Worm (Caenorhabditis elegans) whole organism, L2 larva: ENCODE data around the gene ric-7.
A peak's percentile ranks its signal among the peaks of the same experiment; 100 is the strongest.

Experiments used
- C34F6.9 ChIP-seq: fragments of 150-350 bp; optimal IDR thresholded peaks from 2 replicates; lab custom pipeline; 2014; ENCODE audit warnings: missing biosample characterization, missing genetic modification characterization
- F13H6.1 ChIP-seq: sonication (generic microtip); optimal IDR thresholded peaks from 2 replicates; lab custom pipeline; 2016; ENCODE audit warnings: missing genetic modification characterization, missing compliant biosample characterization
- R02D3.7 ChIP-seq: fragments of 150-350 bp; optimal IDR thresholded peaks from 2 replicates; lab custom pipeline; 2014; ENCODE audit warnings: missing biosample characterization, missing genetic modification characterization
- Y55F3AM.14 ChIP-seq: fragments of 200-800 bp; sonication (Bioruptor generic); optimal IDR thresholded peaks from 2 replicates; lab custom pipeline; 2018; ENCODE audit warnings: mild to moderate bottlenecking, missing genetic modification characterization, missing compliant biosample characterization
- ZK546.5 ChIP-seq: sonication (generic microtip); optimal IDR thresholded peaks from 2 replicates; lab custom pipeline; 2017; ENCODE audit warnings: missing biosample characterization, missing genetic modification characterization
- alr-1 ChIP-seq: fragments of 150-350 bp; optimal IDR thresholded peaks from 2 replicates; lab custom pipeline; 2014; ENCODE audit warnings: missing biosample characterization, missing genetic modification characterization
- aly-2 ChIP-seq: fragments of 150-350 bp; optimal IDR thresholded peaks from 2 replicates; lab custom pipeline; 2014; ENCODE audit warnings: missing biosample characterization, missing genetic modification characterization
- ama-1 ChIP-seq: fragments of 150-350 bp; optimal IDR thresholded peaks from 2 replicates; lab custom pipeline; 2018; ENCODE audit warnings: inconsistent platforms
- blmp-1 ChIP-seq: sonication (generic microtip); optimal IDR thresholded peaks from 2 replicates; lab custom pipeline; 2017; ENCODE audit warnings: missing genetic modification characterization, mild to moderate bottlenecking, missing compliant biosample characterization, antibody characterized with exemption, moderate library complexity; ENCODE audit not compliant: insufficient read depth
- ceh-16 ChIP-seq: fragments of 150-350 bp; optimal IDR thresholded peaks from 2 replicates; lab custom pipeline; 2014; ENCODE audit warnings: missing biosample characterization, missing genetic modification characterization
- crh-2 ChIP-seq: sonication (generic microtip); optimal IDR thresholded peaks from 2 replicates; lab custom pipeline; 2017; ENCODE audit warnings: missing biosample characterization, missing genetic modification characterization
- dmd-4 ChIP-seq: sonication (generic microtip); optimal IDR thresholded peaks from 2 replicates; lab custom pipeline; 2017; ENCODE audit warnings: missing biosample characterization, missing genetic modification characterization
- egl-27 ChIP-seq: sonication (generic microtip); optimal IDR thresholded peaks from 3 replicates; lab custom pipeline; 2017; ENCODE audit warnings: missing biosample characterization, missing genetic modification reagents, missing genetic modification characterization
- elt-1 ChIP-seq: fragments of 150-350 bp; optimal IDR thresholded peaks from 2 replicates; lab custom pipeline; 2014; ENCODE audit warnings: missing biosample characterization, missing genetic modification characterization
- elt-3 ChIP-seq: sonication (generic microtip); optimal IDR thresholded peaks from 2 replicates; lab custom pipeline; 2017; ENCODE audit warnings: missing biosample characterization, missing genetic modification characterization
- fos-1 ChIP-seq: fragments of 150-350 bp; optimal IDR thresholded peaks from 2 replicates; lab custom pipeline; 2014; ENCODE audit warnings: missing biosample characterization, missing genetic modification characterization
- gmeb-1 ChIP-seq: fragments of 150-350 bp; optimal IDR thresholded peaks from 2 replicates; lab custom pipeline; 2014; ENCODE audit warnings: missing biosample characterization, missing genetic modification characterization
- lin-11 ChIP-seq: fragments of 150-350 bp; sonication (generic microtip); optimal IDR thresholded peaks from 2 replicates; lab custom pipeline; 2014; ENCODE audit warnings: missing biosample characterization, missing genetic modification characterization, inconsistent platforms, mixed read lengths
- lin-13 ChIP-seq: fragments of 150-350 bp; optimal IDR thresholded peaks from 2 replicates; lab custom pipeline; 2014; ENCODE audit warnings: missing biosample characterization, missing genetic modification reagents, missing genetic modification characterization
- lin-39 ChIP-seq: fragments of 150-350 bp; optimal IDR thresholded peaks from 2 replicates; lab custom pipeline; 2014; ENCODE audit warnings: missing biosample characterization, missing genetic modification reagents, missing genetic modification characterization
- lsy-2 ChIP-seq, 2 experiments: fragments of 150-350 bp in 1 of 2; sonication (generic microtip) in 1 of 2; optimal IDR thresholded peaks; 2 replicates each; lab custom pipeline; 2014 to 2017; ENCODE audit warnings: missing biosample characterization in 2 of 2, missing genetic modification characterization in 2 of 2
- mab-5 ChIP-seq: fragments of 150-350 bp; optimal IDR thresholded peaks from 2 replicates; lab custom pipeline; 2014; ENCODE audit warnings: missing biosample characterization, missing genetic modification characterization
- mbf-1 ChIP-seq: sonication (generic microtip); optimal IDR thresholded peaks from 2 replicates; lab custom pipeline; 2017; ENCODE audit warnings: missing biosample characterization, missing genetic modification characterization
- mdl-1 ChIP-seq, 2 experiments: fragments of 150-350 bp in 1 of 2; sonication (generic microtip) in 1 of 2; optimal IDR thresholded peaks; 2 replicates each; lab custom pipeline; 2017; ENCODE audit warnings: missing biosample characterization in 2 of 2, missing genetic modification characterization in 2 of 2
- nhr-10 ChIP-seq: sonication (generic microtip); optimal IDR thresholded peaks from 2 replicates; lab custom pipeline; 2017; ENCODE audit warnings: missing biosample characterization, missing genetic modification characterization
- nhr-11 ChIP-seq: fragments of 150-350 bp; optimal IDR thresholded peaks from 2 replicates; lab custom pipeline; 2014; ENCODE audit warnings: missing biosample characterization, missing genetic modification characterization
- nhr-129 ChIP-seq: fragments of 150-350 bp; optimal IDR thresholded peaks from 2 replicates; lab custom pipeline; 2014; ENCODE audit warnings: missing biosample characterization, missing genetic modification characterization
- nhr-21 ChIP-seq: fragments of 150-350 bp; optimal IDR thresholded peaks from 2 replicates; lab custom pipeline; 2014; ENCODE audit warnings: missing biosample characterization, missing genetic modification characterization
- nhr-237 ChIP-seq: fragments of 150-350 bp; optimal IDR thresholded peaks from 2 replicates; lab custom pipeline; 2014; ENCODE audit warnings: missing biosample characterization, missing genetic modification characterization
- nhr-25 ChIP-seq: fragments of 150-350 bp; sonication (generic microtip); optimal IDR thresholded peaks from 3 replicates; lab custom pipeline; 2014; ENCODE audit warnings: missing biosample characterization, missing genetic modification characterization
- nhr-77 ChIP-seq: fragments of 150-350 bp; optimal IDR thresholded peaks from 2 replicates; lab custom pipeline; 2014; ENCODE audit warnings: missing biosample characterization, missing genetic modification characterization
- peb-1 ChIP-seq: fragments of 150-350 bp; optimal IDR thresholded peaks from 2 replicates; lab custom pipeline; 2014; ENCODE audit warnings: missing biosample characterization, missing genetic modification characterization
- skn-1 ChIP-seq: sonication (generic microtip); optimal IDR thresholded peaks from 2 replicates; lab custom pipeline; 2017; ENCODE audit warnings: missing biosample characterization, missing genetic modification characterization
- sma-3 ChIP-seq: sonication (generic microtip); optimal IDR thresholded peaks from 2 replicates; lab custom pipeline; 2016; ENCODE audit warnings: missing genetic modification reagents, missing genetic modification characterization, missing compliant biosample characterization
- sma-9 ChIP-seq, 2 experiments: fragments of 150-350 bp in 1 of 2; sonication (generic microtip) in 1 of 2; optimal IDR thresholded peaks; 2 replicates each; lab custom pipeline; 2014 to 2016; ENCODE audit warnings: missing genetic modification characterization in 2 of 2, mild to moderate bottlenecking in 1 of 2, missing biosample characterization in 1 of 2, missing compliant biosample characterization in 1 of 2, missing genetic modification reagents in 1 of 2, moderate library complexity in 1 of 2
- unc-55 ChIP-seq: fragments of 150-350 bp; sonication (generic microtip); optimal IDR thresholded peaks from 3 replicates; lab custom pipeline; 2014; ENCODE audit warnings: missing biosample characterization, missing genetic modification reagents, missing genetic modification characterization
- unc-62 ChIP-seq: fragments of 150-350 bp; optimal IDR thresholded peaks from 2 replicates; lab custom pipeline; 2014; ENCODE audit warnings: missing biosample characterization, missing genetic modification reagents, missing genetic modification characterization
- zag-1 ChIP-seq: fragments of 150-350 bp; optimal IDR thresholded peaks from 2 replicates; lab custom pipeline; 2014; ENCODE audit warnings: missing biosample characterization, missing genetic modification characterization
- ztf-1 ChIP-seq: fragments of 200-800 bp; sonication (Bioruptor generic); conservative IDR thresholded peaks from 2 replicates; pipeline ENCODE4 v1.3.6; 2022; ENCODE audit warnings: missing genetic modification characterization, missing compliant biosample characterization
- ztf-11 ChIP-seq: sonication (generic microtip); optimal IDR thresholded peaks from 2 replicates; lab custom pipeline; 2017; ENCODE audit warnings: missing biosample characterization, missing genetic modification characterization
- ztf-4 ChIP-seq: fragments of 150-350 bp; optimal IDR thresholded peaks from 2 replicates; lab custom pipeline; 2014; ENCODE audit warnings: missing biosample characterization, missing genetic modification characterization

ric-7 gene

DNA sequence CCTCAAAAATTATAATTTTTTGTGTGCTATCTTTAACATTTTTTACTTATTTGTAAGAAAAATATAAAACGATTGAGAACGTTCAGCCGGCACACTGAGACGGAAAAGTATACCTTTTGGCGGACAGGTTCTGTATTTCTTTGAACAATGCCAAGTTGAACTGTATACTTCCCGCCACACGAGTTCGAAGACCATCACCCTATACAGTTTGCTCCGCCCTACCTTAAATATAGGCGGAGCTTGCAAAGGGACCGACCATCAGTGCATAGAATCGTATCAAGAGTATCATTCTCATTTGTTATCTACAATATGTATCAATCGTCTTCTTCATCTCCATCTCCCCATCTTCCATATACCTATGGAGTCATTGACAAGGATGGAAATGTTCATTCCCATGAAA lies 20.9 kb downstream of the ric-7 start, which contains the start of gene end-1:
Gene end-1, plus strand, starts transcription at position 301 of the 400 bp plus-strand sequence.
- TF ChIP-seq elt-3 (tag; lab: Kevin White, UChicago) (no peak), lin-13 (no peak), nhr-11 (tag; lab: Kevin White, UChicago) (no peak), nhr-129 (tag; lab: Kevin White, UChicago) (no peak), alr-1 (no peak), lsy-2 (tag; optimal IDR thresholded peaks at IDR 0.05; lab: Kevin White, UChicago) (no peak), elt-1 (tag; lab: Kevin White, UChicago) (no peak)

DNA sequence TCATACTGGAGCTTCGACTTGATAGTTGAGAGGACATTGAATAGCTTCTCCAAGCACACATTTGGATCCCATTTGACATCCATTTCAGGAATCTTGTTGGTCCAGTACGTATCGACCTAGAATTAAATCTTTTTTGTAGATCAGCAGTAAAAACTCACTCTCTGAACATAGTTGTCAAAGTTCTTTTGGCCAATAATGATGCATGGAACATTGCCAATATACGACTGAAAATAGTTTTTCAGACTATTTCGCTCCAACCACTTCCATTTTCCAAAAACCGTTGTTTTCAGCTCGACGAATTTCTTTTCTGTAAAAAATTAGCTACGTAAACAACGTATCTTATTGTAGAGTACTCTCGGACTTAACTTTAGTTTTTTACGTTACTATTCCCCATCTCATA lies 24.0 kb downstream of the ric-7 start:
- TF ChIP-seq mbf-1 (tag; lab: Kevin White, UChicago) (no peak), elt-1 (tag; lab: Kevin White, UChicago) (no peak), unc-55 (GFP tag; lab: Kevin White, UChicago) (no peak)

DNA sequence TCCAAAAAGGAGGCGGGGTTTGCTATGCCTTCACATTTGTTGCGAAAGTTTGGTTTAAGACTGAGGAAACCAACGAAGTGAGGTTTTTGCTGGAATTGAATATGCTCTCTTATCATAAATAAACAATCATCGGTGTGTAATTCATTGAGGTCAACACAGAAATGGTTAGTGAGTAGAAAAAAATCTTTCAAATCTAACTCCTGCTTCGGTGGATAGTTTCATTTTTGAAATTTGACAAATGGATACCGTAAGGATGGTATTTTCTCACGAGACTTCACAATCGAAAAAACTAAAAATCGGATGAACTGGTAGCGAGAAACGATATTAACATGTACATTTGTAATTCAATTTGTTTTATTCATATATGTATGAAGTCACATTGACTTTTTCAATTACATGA lies 24.9 kb downstream of the ric-7 start, which contains the start of gene eol-1:
Gene eol-1, minus strand, starts transcription at position 101 of the 400 bp plus-strand sequence.
- no peak for TF ChIP-seq nhr-21 (tag; lab: Kevin White, UChicago)
- no peak for TF ChIP-seq nhr-10 (tag; lab: Kevin White, UChicago)
- TF ChIP-seq dmd-4 (tag; lab: Kevin White, UChicago), result no peak
- TF ChIP-seq nhr-25, result no peak
- TF ChIP-seq lin-13, result no peak
- no peak for TF ChIP-seq unc-62 (GFP tag; lab: Kevin White, UChicago)
- no peak for TF ChIP-seq unc-55 (GFP tag; lab: Kevin White, UChicago)
- TF ChIP-seq alr-1, result no peak

DNA sequence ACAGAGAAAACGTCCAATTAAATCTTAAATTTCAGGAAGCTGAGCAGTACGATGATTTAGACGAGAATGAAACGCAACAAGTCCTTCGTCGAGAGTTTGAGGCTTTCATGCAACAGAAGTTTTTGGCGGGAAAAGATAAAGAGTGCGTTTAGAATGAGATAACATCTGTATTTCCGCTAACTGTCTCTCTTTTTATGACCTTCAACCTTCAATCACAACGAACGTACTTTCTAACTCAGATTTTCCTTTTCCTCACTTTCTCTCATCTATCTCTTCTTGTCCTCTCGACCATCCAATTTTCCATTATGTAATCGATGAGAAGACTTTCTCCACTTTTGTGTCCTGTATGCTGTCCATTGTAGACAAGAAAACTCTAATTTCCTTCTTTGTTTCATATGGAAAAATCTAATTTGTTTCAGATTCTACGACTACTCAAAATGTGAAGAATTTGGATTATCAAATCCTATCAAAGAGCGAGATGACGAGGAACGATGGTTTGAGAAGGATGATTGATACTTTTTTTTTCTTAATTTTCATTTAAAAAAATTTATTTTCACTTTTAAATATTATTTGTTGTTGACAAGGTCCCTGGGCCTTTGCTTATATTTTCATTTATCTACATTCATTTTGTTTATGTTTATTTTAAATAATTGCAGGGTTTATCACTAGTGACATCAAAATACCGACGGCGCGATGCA lies 42.3 kb downstream of the ric-7 start, which contains the start of gene sao-1:
Gene sao-1, plus strand, starts transcription at position 648 of the 698 bp plus-strand sequence.
- TF ChIP-seq peb-1 (tag; lab: Kevin White, UChicago) (no peak), blmp-1 (tag; lab: Kevin White, UChicago) (peak; percentile 98), F13H6.1 (no peak), C34F6.9 (tag; lab: Kevin White, UChicago) (no peak), sma-9 (GFP tag; optimal IDR thresholded peaks at IDR 0.05; lab: Kevin White, UChicago) (peak; percentile 13), sma-9 (tag; optimal IDR thresholded peaks at IDR 0.05; lab: Kevin White, UChicago) (no peak)

DNA sequence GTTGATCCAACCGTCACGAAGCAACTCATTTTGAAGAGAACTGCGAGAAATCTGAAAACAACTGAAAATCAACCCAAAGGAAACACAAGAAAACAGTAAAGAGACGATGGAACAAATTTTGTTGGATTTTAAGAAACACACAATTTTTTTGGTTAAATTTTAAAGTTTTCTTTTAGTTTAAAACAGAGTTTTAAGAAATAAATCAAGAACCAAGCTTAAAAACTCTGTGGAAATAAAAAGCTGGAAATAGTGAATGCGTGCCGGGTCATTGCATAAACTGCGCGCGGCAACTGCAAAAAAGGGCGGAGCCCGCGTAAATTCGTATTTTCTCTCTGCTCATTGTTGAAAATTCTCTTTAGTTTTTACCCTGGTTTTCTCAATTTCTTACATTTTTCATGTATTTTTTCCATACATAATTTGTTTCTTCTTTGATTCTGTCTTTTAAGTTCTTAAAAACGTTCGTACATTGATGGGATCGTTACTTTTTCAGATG lies 43.7 kb downstream of the ric-7 start, which contains the start of the genes algn-13 and R10D12.13:
Gene algn-13, minus strand, starts transcription at position 51 of the 493 bp plus-strand sequence.
Gene R10D12.13, plus strand, starts transcription at position 491 of the 493 bp plus-strand sequence.
- no peak for TF ChIP-seq alr-1
- TF ChIP-seq elt-3 (tag; lab: Kevin White, UChicago), result no peak
- no peak for TF ChIP-seq nhr-77 (tag; lab: Kevin White, UChicago)
- TF ChIP-seq mdl-1 (tag; optimal IDR thresholded peaks at IDR 0.05; lab: Kevin White, UChicago), result no peak
- TF ChIP-seq ztf-4, result peak; percentile 2
- no peak for TF ChIP-seq nhr-10 (tag; lab: Kevin White, UChicago)
- TF ChIP-seq lsy-2 (tag; optimal IDR thresholded peaks at IDR 0.05; lab: Kevin White, UChicago), result peak in 1 of 2 experiments; percentile 70
- TF ChIP-seq Y55F3AM.14 (GFP tag; lab: Kevin White, UChicago), result no peak
- TF ChIP-seq unc-62 (GFP tag; lab: Kevin White, UChicago), result no peak
- no peak for TF ChIP-seq ztf-1 (GFP tag; lab: Robert Waterston, UW)
- TF ChIP-seq skn-1, result no peak
- TF ChIP-seq ama-1 (lab: Kevin White, UChicago), result no peak
- TF ChIP-seq mbf-1 (tag; lab: Kevin White, UChicago), result no peak
- no peak for TF ChIP-seq ZK546.5 (tag; lab: Kevin White, UChicago)
- no peak for TF ChIP-seq R02D3.7
- no peak for TF ChIP-seq crh-2 (tag; lab: Kevin White, UChicago)
- peak; percentile 60 for TF ChIP-seq lin-11 (tag; lab: Kevin White, UChicago)
- no peak for TF ChIP-seq ztf-11 (tag; lab: Kevin White, UChicago)
- TF ChIP-seq ceh-16 (tag; lab: Kevin White, UChicago), result no peak
- TF ChIP-seq peb-1 (tag; lab: Kevin White, UChicago), result no peak
- TF ChIP-seq nhr-11 (tag; lab: Kevin White, UChicago), result no peak
- peak; percentile 74 for TF ChIP-seq gmeb-1 (tag; lab: Kevin White, UChicago)
- peak; percentile 56 for TF ChIP-seq mab-5
- TF ChIP-seq nhr-25, result peak; percentile 43
- no peak for TF ChIP-seq nhr-237 (tag; lab: Kevin White, UChicago)
- peak; percentile 70 for TF ChIP-seq sma-9 (GFP tag; optimal IDR thresholded peaks at IDR 0.05; lab: Kevin White, UChicago)
- no peak for TF ChIP-seq sma-9 (tag; optimal IDR thresholded peaks at IDR 0.05; lab: Kevin White, UChicago)
- no peak for TF ChIP-seq zag-1 (tag; lab: Kevin White, UChicago)
- TF ChIP-seq aly-2 (tag; lab: Kevin White, UChicago), result no peak
- peak; percentile 48 for TF ChIP-seq sma-3 (GFP tag; lab: Kevin White, UChicago)
- TF ChIP-seq dmd-4 (tag; lab: Kevin White, UChicago), result no peak
- TF ChIP-seq lin-39 (tag; lab: Kevin White, UChicago), result no peak
- no peak for TF ChIP-seq fos-1 (tag; lab: Kevin White, UChicago)
- peak; percentile 78 for TF ChIP-seq unc-55 (GFP tag; lab: Kevin White, UChicago)
- TF ChIP-seq nhr-21 (tag; lab: Kevin White, UChicago), result no peak
- peak; percentile 52 for TF ChIP-seq lin-13
- TF ChIP-seq egl-27, result no peak
- TF ChIP-seq C34F6.9 (tag; lab: Kevin White, UChicago), result peak; percentile 37
